Worm (Caenorhabditis elegans) whole organism, L3 larva: ENCODE results near the gene T13F2.4.

ENCODE experiments used
- R02D3.7 ChIP-seq: fragments of 150-350 bp; optimal IDR thresholded peaks from 2 replicates; lab custom pipeline; 2014; ENCODE audit warnings: missing biosample characterization, missing genetic modification characterization
- aly-2 ChIP-seq: fragments of 150-350 bp; optimal IDR thresholded peaks from 2 replicates; lab custom pipeline; 2014; ENCODE audit warnings: missing biosample characterization, missing genetic modification characterization
- ama-1 ChIP-seq: fragments of 150-350 bp; optimal IDR thresholded peaks from 2 replicates; lab custom pipeline; 2018
- ceh-16 ChIP-seq: sonication (generic microtip); optimal IDR thresholded peaks from 2 replicates; lab custom pipeline; 2017; ENCODE audit warnings: missing biosample characterization, missing genetic modification characterization
- ceh-28 ChIP-seq: fragments of 150-350 bp; optimal IDR thresholded peaks from 2 replicates; lab custom pipeline; 2014; ENCODE audit warnings: missing biosample characterization, missing genetic modification reagents, missing genetic modification characterization
- ceh-9 ChIP-seq: sonication (generic microtip); optimal IDR thresholded peaks from 2 replicates; lab custom pipeline; 2018; ENCODE audit warnings: missing biosample characterization, missing genetic modification characterization
- daf-12 ChIP-seq: fragments of 150-350 bp; optimal IDR thresholded peaks from 2 replicates; lab custom pipeline; 2014; ENCODE audit warnings: missing biosample characterization, missing genetic modification reagents, missing genetic modification characterization
- egl-27 ChIP-seq: sonication (generic microtip); optimal IDR thresholded peaks from 4 replicates; lab custom pipeline; 2017; ENCODE audit warnings: missing biosample characterization, missing genetic modification reagents, missing genetic modification characterization
- egl-5 ChIP-seq: fragments of 150-350 bp; optimal IDR thresholded peaks from 2 replicates; lab custom pipeline; 2017; ENCODE audit warnings: missing biosample characterization, missing genetic modification reagents, missing genetic modification characterization, inconsistent platforms
- elt-1 ChIP-seq: fragments of 150-350 bp; optimal IDR thresholded peaks from 2 replicates; lab custom pipeline; 2014; ENCODE audit warnings: missing biosample characterization, missing genetic modification characterization
- elt-2 ChIP-seq: sonication (generic microtip); optimal IDR thresholded peaks from 2 replicates; lab custom pipeline; 2016; ENCODE audit warnings: missing genetic modification reagents, mild to moderate bottlenecking, missing genetic modification characterization, missing compliant biosample characterization
- elt-3 ChIP-seq, 3 experiments: fragments of 150-350 bp in 1 of 3; sonication (generic microtip) in 2 of 3; optimal IDR thresholded peaks; 2 replicates in 2 of 3; 4 replicates in 1 of 3; lab custom pipeline; 2014 to 2017; ENCODE audit warnings: missing biosample characterization in 3 of 3, missing genetic modification characterization in 3 of 3
- fkh-10 ChIP-seq: sonication (generic microtip); optimal IDR thresholded peaks from 2 replicates; lab custom pipeline; 2017; ENCODE audit warnings: missing biosample characterization, missing genetic modification reagents, missing genetic modification characterization
- fkh-2 ChIP-seq: fragments of 150-350 bp; optimal IDR thresholded peaks from 2 replicates; lab custom pipeline; 2014; ENCODE audit warnings: missing biosample characterization, missing genetic modification reagents, missing genetic modification characterization
- fos-1 ChIP-seq: fragments of 150-350 bp; optimal IDR thresholded peaks from 2 replicates; lab custom pipeline; 2014; ENCODE audit warnings: missing biosample characterization, missing genetic modification characterization
- hmg-11 ChIP-seq: sonication (generic microtip); optimal IDR thresholded peaks from 2 replicates; lab custom pipeline; 2016; ENCODE audit warnings: missing genetic modification characterization, missing compliant biosample characterization
- lin-15B ChIP-seq: fragments of 150-350 bp; optimal IDR thresholded peaks from 2 replicates; lab custom pipeline; 2014; ENCODE audit warnings: missing biosample characterization, missing genetic modification characterization
- lin-39 ChIP-seq: fragments of 150-350 bp; optimal IDR thresholded peaks from 2 replicates; lab custom pipeline; 2018; ENCODE audit warnings: missing biosample characterization, missing genetic modification reagents, missing genetic modification characterization
- lsy-12 ChIP-seq: sonication (generic microtip); optimal IDR thresholded peaks from 2 replicates; lab custom pipeline; 2016; ENCODE audit warnings: mild to moderate bottlenecking, missing genetic modification characterization, missing compliant biosample characterization
- mdl-1 ChIP-seq: fragments of 150-350 bp; optimal IDR thresholded peaks from 2 replicates; lab custom pipeline; 2014; ENCODE audit warnings: missing biosample characterization, missing genetic modification characterization
- mml-1 ChIP-seq: fragments of 150-350 bp; sonication (generic microtip); optimal IDR thresholded peaks from 3 replicates; lab custom pipeline; 2014; ENCODE audit warnings: missing biosample characterization, missing genetic modification characterization
- nhr-11 ChIP-seq: fragments of 150-350 bp; optimal IDR thresholded peaks from 2 replicates; lab custom pipeline; 2014; ENCODE audit warnings: missing biosample characterization, missing genetic modification characterization
- nhr-23 ChIP-seq: fragments of 150-350 bp; optimal IDR thresholded peaks from 2 replicates; lab custom pipeline; 2014; ENCODE audit warnings: missing biosample characterization, missing genetic modification reagents, missing genetic modification characterization
- nhr-237 ChIP-seq: fragments of 150-350 bp; optimal IDR thresholded peaks from 2 replicates; lab custom pipeline; 2014; ENCODE audit warnings: missing biosample characterization, missing genetic modification characterization
- nhr-25 ChIP-seq: sonication (generic microtip); optimal IDR thresholded peaks from 2 replicates; lab custom pipeline; 2017; ENCODE audit warnings: missing biosample characterization, missing genetic modification characterization
- nhr-28 ChIP-seq: fragments of 150-350 bp; optimal IDR thresholded peaks from 2 replicates; lab custom pipeline; 2014; ENCODE audit warnings: missing biosample characterization, missing genetic modification characterization
- nhr-43 ChIP-seq: sonication (generic microtip); optimal IDR thresholded peaks from 2 replicates; lab custom pipeline; 2016; ENCODE audit warnings: mild to moderate bottlenecking, missing genetic modification characterization, missing compliant biosample characterization; ENCODE audit not compliant: poor library complexity, severe bottlenecking
- nhr-67 ChIP-seq: fragments of 150-350 bp; optimal IDR thresholded peaks from 2 replicates; lab custom pipeline; 2014; ENCODE audit warnings: missing biosample characterization, missing genetic modification characterization
- nhr-76 ChIP-seq: fragments of 150-350 bp; sonication (generic microtip); optimal IDR thresholded peaks from 5 replicates; lab custom pipeline; 2014; ENCODE audit warnings: missing biosample characterization, missing genetic modification characterization
- nhr-77 ChIP-seq: fragments of 150-350 bp; optimal IDR thresholded peaks from 2 replicates; lab custom pipeline; 2014; ENCODE audit warnings: missing biosample characterization, missing genetic modification characterization
- pha-4 ChIP-seq: fragments of 150-350 bp; optimal IDR thresholded peaks from 2 replicates; lab custom pipeline; 2014; ENCODE audit warnings: missing biosample characterization, missing genetic modification reagents, missing genetic modification characterization
- pqm-1 ChIP-seq: fragments of 150-350 bp; optimal IDR thresholded peaks from 2 replicates; lab custom pipeline; 2017; ENCODE audit warnings: missing biosample characterization, missing genetic modification characterization, inconsistent platforms
- skn-1 ChIP-seq: fragments of 150-350 bp; optimal IDR thresholded peaks from 2 replicates; lab custom pipeline; 2014; ENCODE audit warnings: missing biosample characterization, missing genetic modification characterization
- tbx-2 ChIP-seq: sonication (generic microtip); optimal IDR thresholded peaks from 2 replicates; lab custom pipeline; 2016; ENCODE audit warnings: mild to moderate bottlenecking, missing genetic modification characterization, missing compliant biosample characterization
- unc-39 ChIP-seq: sonication (generic microtip); optimal IDR thresholded peaks from 4 replicates; lab custom pipeline; 2017; ENCODE audit warnings: missing biosample characterization, missing genetic modification characterization
- ztf-4 ChIP-seq: fragments of 150-350 bp; optimal IDR thresholded peaks from 2 replicates; lab custom pipeline; 2014; ENCODE audit warnings: missing biosample characterization, missing genetic modification characterization

Gene T13F2.4

ce11 chrIV:9815432-9815831, 25.8 kb downstream of the T13F2.4 start, which contains the start of gene egl-20:
Gene egl-20, minus strand, starts transcription at chrIV:9815532.
- TF ChIP-seq nhr-43 (tag; lab: Kevin White, UChicago): no peak
- TF ChIP-seq lin-39 (tag; lab: Kevin White, UChicago): no peak
- TF ChIP-seq fkh-2 (tag; lab: Kevin White, UChicago): no peak
- no peak for TF ChIP-seq ztf-4 (tag; lab: Kevin White, UChicago)
- no peak for TF ChIP-seq aly-2 (tag; lab: Kevin White, UChicago)

DNA sequence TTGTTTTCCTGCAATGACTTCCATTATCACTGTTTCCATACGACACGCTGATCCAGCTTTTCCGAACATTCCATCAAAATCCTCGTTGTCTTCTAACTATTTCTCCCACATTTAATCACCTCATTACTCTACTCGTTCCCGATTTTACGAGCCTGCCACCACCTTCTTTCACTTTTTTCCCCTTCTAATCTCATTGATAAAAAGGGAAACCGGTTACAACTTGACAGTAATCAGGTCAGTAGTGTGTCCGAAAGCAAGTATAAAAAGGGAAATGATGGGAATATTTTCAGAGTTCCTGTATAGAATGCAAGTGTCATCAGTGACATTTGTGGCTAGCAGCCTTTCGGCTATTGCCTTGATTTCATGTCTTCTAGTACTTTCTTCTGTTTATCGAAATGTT, 32.0 kb downstream of the T13F2.4 start, which contains the start of gene col-123:
Gene col-123, plus strand, starts transcription at position 301 of the 400 bp plus-strand sequence.
- TF ChIP-seq egl-5 (no peak), nhr-23 (tag; lab: Kevin White, UChicago) (peak; percentile 40)

DNA sequence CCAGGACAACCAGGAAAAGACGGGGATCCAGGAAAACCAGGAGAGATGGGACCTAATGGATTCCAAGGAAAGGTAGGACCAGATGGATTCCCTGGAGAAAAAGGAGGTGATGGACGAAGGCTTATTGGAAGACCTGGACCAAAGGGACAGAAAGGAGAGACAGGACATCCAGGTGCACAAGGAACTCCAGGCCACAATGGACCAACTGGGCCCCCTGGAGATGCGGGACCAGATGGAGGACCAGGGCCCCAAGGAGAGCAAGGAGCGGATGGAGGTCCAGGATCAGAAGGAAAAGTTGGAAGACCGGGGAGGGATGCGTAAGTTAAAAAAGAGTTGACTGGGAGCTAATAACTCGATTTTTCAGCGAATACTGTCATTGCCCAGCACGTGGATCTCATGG, 33.0 kb downstream of the T13F2.4 start:
- TF ChIP-seq nhr-67 (tag; lab: Kevin White, UChicago): no peak
- no peak for TF ChIP-seq egl-27 (tag; lab: Kevin White, UChicago)
- no peak for TF ChIP-seq nhr-25 (tag; lab: Kevin White, UChicago)
- no peak for TF ChIP-seq R02D3.7 (tag; lab: Kevin White, UChicago)
- no peak for TF ChIP-seq lin-15B (tag; lab: Kevin White, UChicago)
- no peak for TF ChIP-seq nhr-11
- TF ChIP-seq nhr-77 (tag; lab: Kevin White, UChicago): no peak
- TF ChIP-seq pqm-1: no peak
- no peak for TF ChIP-seq ceh-16 (tag; lab: Kevin White, UChicago)
- no peak for TF ChIP-seq hmg-11 (tag; lab: Kevin White, UChicago)
- TF ChIP-seq nhr-43 (tag; lab: Kevin White, UChicago): no peak
- no peak for TF ChIP-seq fkh-10 (GFP tag; lab: Kevin White, UChicago)

DNA sequence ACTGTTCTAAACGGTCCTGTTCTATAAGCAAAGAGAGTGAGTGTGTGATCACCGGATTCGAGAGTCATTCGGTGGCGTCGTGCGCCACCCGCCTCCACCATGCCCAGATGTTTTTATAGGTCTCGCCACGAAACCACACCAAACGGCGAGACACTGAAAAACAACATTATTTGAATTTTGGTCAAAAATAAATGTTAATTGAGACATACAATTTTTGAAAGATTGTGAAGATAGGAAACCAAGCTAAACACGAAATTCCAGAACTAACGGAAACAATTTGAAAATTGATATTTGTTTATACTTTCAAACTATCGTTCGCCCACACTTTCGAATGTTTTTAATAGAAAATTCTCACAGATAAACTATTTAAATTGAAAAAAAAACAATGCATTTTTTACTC, 34.9 kb downstream of the T13F2.4 start, which contains the start of gene catp-6:
Gene catp-6, minus strand, starts transcription at position 101 of the 400 bp plus-strand sequence.
- TF ChIP-seq fos-1 (tag; lab: Kevin White, UChicago) (no peak), unc-39 (tag; lab: Kevin White, UChicago) (no peak), egl-27 (tag; lab: Kevin White, UChicago) (no peak), ceh-28 (tag; lab: Kevin White, UChicago) (no peak), ceh-9 (tag; lab: Kevin White, UChicago) (no peak), pqm-1 (no peak), tbx-2 (no peak), ama-1 (lab: Kevin White, UChicago) (no peak), nhr-76 (no peak), mdl-1 (tag; lab: Kevin White, UChicago) (no peak), nhr-11 (no peak), lin-15B (tag; lab: Kevin White, UChicago) (no peak), egl-5 (no peak), nhr-77 (tag; lab: Kevin White, UChicago) (no peak), nhr-25 (tag; lab: Kevin White, UChicago) (no peak), aly-2 (tag; lab: Kevin White, UChicago) (no peak)
- TF ChIP-seq, all 47 proteins: peak for 0

DNA sequence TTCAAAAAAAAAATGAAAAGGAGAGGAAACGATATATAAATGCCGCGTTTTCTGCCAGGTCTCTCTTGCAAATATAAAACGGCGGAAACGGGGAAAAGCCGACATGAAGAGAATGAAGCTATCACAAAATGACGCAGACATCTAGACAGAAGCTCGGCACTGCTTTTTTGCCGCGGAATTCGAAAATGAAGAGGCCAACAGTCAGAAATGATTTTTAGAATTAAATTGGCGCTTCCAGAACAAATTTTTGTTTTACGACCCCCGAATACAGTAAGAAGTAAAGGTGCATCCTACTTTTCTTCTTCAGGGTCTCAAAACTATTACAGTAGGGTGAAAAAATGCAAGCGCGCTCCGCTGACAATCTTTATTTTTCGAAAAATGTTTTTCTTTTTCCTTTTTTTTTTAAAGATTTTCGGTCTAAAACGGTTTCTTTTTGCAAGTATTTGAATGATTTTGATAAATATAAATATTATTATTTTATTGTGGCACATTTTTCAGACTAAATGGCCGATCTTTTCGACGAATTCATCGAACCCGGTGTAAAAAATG, 35.7 kb downstream of the T13F2.4 start, which contains the start of gene mtr-4:
Gene mtr-4, plus strand, starts transcription at position 499 of the 549 bp plus-strand sequence.
- no peak for TF ChIP-seq nhr-11
- peak; percentile 62 for TF ChIP-seq lin-15B (tag; lab: Kevin White, UChicago)
- peak; percentile 27 for TF ChIP-seq egl-5
- no peak for TF ChIP-seq nhr-28 (tag; lab: Kevin White, UChicago)
- TF ChIP-seq elt-2 (tag; lab: Kevin White, UChicago): peak; percentile 85
- TF ChIP-seq fkh-2 (tag; lab: Kevin White, UChicago): no peak
- TF ChIP-seq egl-27 (tag; lab: Kevin White, UChicago): no peak
- TF ChIP-seq fos-1 (tag; lab: Kevin White, UChicago): no peak
- TF ChIP-seq ceh-28 (tag; lab: Kevin White, UChicago): no peak
- TF ChIP-seq fkh-10 (GFP tag; lab: Kevin White, UChicago): no peak
- TF ChIP-seq lsy-12 (tag; lab: Kevin White, UChicago): no peak
- TF ChIP-seq lin-39 (tag; lab: Kevin White, UChicago): no peak
- TF ChIP-seq elt-3 (tag; optimal IDR thresholded peaks at IDR 0.05; lab: Kevin White, UChicago): no peak
- no peak for TF ChIP-seq elt-1
- peak; percentile 24 for TF ChIP-seq skn-1 (tag; lab: Kevin White, UChicago)
- no peak for TF ChIP-seq nhr-67 (tag; lab: Kevin White, UChicago)
- TF ChIP-seq hmg-11 (tag; lab: Kevin White, UChicago): no peak
- no peak for TF ChIP-seq tbx-2
- no peak for TF ChIP-seq pha-4 (tag; lab: Kevin White, UChicago)
- no peak for TF ChIP-seq daf-12 (tag; lab: Kevin White, UChicago)
- TF ChIP-seq nhr-237 (tag; lab: Kevin White, UChicago): no peak
- no peak for TF ChIP-seq nhr-23 (tag; lab: Kevin White, UChicago)
- TF ChIP-seq ztf-4 (tag; lab: Kevin White, UChicago): no peak
- TF ChIP-seq mml-1: no peak
